Worm (Caenorhabditis elegans) whole organism, mixed stage, embryonic: ENCODE data around the gene such-1.

Experiments
- bed-3 ChIP-seq: fragments of 200-800 bp; sonication (Bioruptor generic); optimal IDR thresholded peaks from 3 replicates; lab custom pipeline; 2018; ENCODE audit warnings: mild to moderate bottlenecking, missing genetic modification characterization, moderate library complexity, missing compliant biosample characterization
- blmp-1 ChIP-seq: fragments of 150-350 bp; optimal IDR thresholded peaks from 2 replicates; lab custom pipeline; 2014; ENCODE audit warnings: missing biosample characterization, missing genetic modification characterization
- ceh-39 ChIP-seq: fragments of 150-350 bp; optimal IDR thresholded peaks from 2 replicates; lab custom pipeline; 2014; ENCODE audit warnings: missing biosample characterization, missing genetic modification characterization
- ceh-43 ChIP-seq: fragments of 200-800 bp; sonication (Bioruptor generic); optimal IDR thresholded peaks from 2 replicates; lab custom pipeline; 2018; ENCODE audit warnings: mild to moderate bottlenecking, missing genetic modification characterization, moderate library complexity, missing compliant biosample characterization
- ceh-83 ChIP-seq: fragments of 200-800 bp; sonication (Bioruptor generic); optimal IDR thresholded peaks from 2 replicates; lab custom pipeline; 2018; ENCODE audit warnings: mild to moderate bottlenecking, missing genetic modification characterization, missing compliant biosample characterization
- cnd-1 ChIP-seq: fragments of 200-800 bp; sonication (Bioruptor generic); optimal IDR thresholded peaks from 2 replicates; lab custom pipeline; 2018; ENCODE audit warnings: mild to moderate bottlenecking, missing genetic modification characterization, missing compliant biosample characterization
- drap-1 ChIP-seq: fragments of 200-800 bp; sonication (Bioruptor generic); optimal IDR thresholded peaks from 3 replicates; lab custom pipeline; 2018; ENCODE audit warnings: mild to moderate bottlenecking, missing genetic modification characterization, missing compliant biosample characterization
- elt-1 ChIP-seq: sonication (generic microtip); optimal IDR thresholded peaks from 2 replicates; lab custom pipeline; 2017; ENCODE audit warnings: missing genetic modification characterization, mild to moderate bottlenecking, missing compliant biosample characterization, antibody characterized with exemption, moderate library complexity, borderline replicate concordance; ENCODE audit not compliant: insufficient read depth
- flh-1 ChIP-seq: fragments of 200-800 bp; sonication (Bioruptor generic); optimal IDR thresholded peaks from 2 replicates; lab custom pipeline; 2018; ENCODE audit warnings: mild to moderate bottlenecking, missing genetic modification characterization, moderate library complexity, missing compliant biosample characterization
- ham-2 ChIP-seq: fragments of 200-800 bp; sonication (Bioruptor generic); optimal IDR thresholded peaks from 2 replicates; lab custom pipeline; 2018; ENCODE audit warnings: mild to moderate bottlenecking, missing genetic modification characterization, missing compliant biosample characterization
- hlh-1 ChIP-seq: fragments of 150-350 bp; optimal IDR thresholded peaks from 2 replicates; lab custom pipeline; 2014; ENCODE audit warnings: missing biosample characterization, missing genetic modification reagents, missing genetic modification characterization
- lin-13 ChIP-seq: fragments of 150-350 bp; optimal IDR thresholded peaks from 2 replicates; lab custom pipeline; 2014; ENCODE audit warnings: missing biosample characterization, missing genetic modification characterization
- lin-32 ChIP-seq: fragments of 200-800 bp; sonication (Bioruptor generic); optimal IDR thresholded peaks from 2 replicates; lab custom pipeline; 2018; ENCODE audit warnings: mild to moderate bottlenecking, missing genetic modification characterization, missing compliant biosample characterization
- lsy-2 ChIP-seq: fragments of 150-350 bp; optimal IDR thresholded peaks from 2 replicates; lab custom pipeline; 2014; ENCODE audit warnings: missing biosample characterization, missing genetic modification characterization
- mab-5 ChIP-seq: fragments of 150-350 bp; optimal IDR thresholded peaks from 2 replicates; lab custom pipeline; 2014; ENCODE audit warnings: missing biosample characterization, missing genetic modification characterization
- mep-1 ChIP-seq: fragments of 150-350 bp; optimal IDR thresholded peaks from 2 replicates; lab custom pipeline; 2017; ENCODE audit warnings: missing biosample characterization, missing genetic modification reagents, missing genetic modification characterization, inconsistent platforms
- mls-2 ChIP-seq: sonication (generic microtip); optimal IDR thresholded peaks from 2 replicates; lab custom pipeline; 2016; ENCODE audit warnings: mild to moderate bottlenecking, missing genetic modification characterization, moderate library complexity, missing compliant biosample characterization
- nhr-2 ChIP-seq: fragments of 150-350 bp; optimal IDR thresholded peaks from 2 replicates; lab custom pipeline; 2014; ENCODE audit warnings: missing biosample characterization, missing genetic modification characterization
- nhr-237 ChIP-seq: fragments of 150-350 bp; optimal IDR thresholded peaks from 2 replicates; lab custom pipeline; 2014; ENCODE audit warnings: missing biosample characterization, missing genetic modification characterization
- nhr-28 ChIP-seq: fragments of 150-350 bp; optimal IDR thresholded peaks from 2 replicates; lab custom pipeline; 2014; ENCODE audit warnings: missing biosample characterization, missing genetic modification characterization
- nhr-76 ChIP-seq: sonication (generic microtip); optimal IDR thresholded peaks from 2 replicates; lab custom pipeline; 2017; ENCODE audit warnings: missing biosample characterization, missing genetic modification characterization
- pha-4 ChIP-seq: fragments of 150-350 bp; optimal IDR thresholded peaks from 2 replicates; lab custom pipeline; 2018; ENCODE audit warnings: missing biosample characterization, missing genetic modification reagents, missing genetic modification characterization
- snpc-4 ChIP-seq: fragments of 150-350 bp; optimal IDR thresholded peaks from 2 replicates; lab custom pipeline; 2014; ENCODE audit warnings: missing biosample characterization, missing genetic modification characterization
- sptf-1 ChIP-seq: sonication (generic microtip); optimal IDR thresholded peaks from 2 replicates; lab custom pipeline; 2017; ENCODE audit warnings: mild to moderate bottlenecking, missing genetic modification characterization, moderate library complexity, missing compliant biosample characterization
- unc-120 ChIP-seq: sonication (generic microtip); optimal IDR thresholded peaks from 2 replicates; lab custom pipeline; 2017; ENCODE audit warnings: missing genetic modification characterization, missing compliant biosample characterization; ENCODE audit not compliant: poor library complexity, severe bottlenecking
- unc-39 ChIP-seq: fragments of 150-350 bp; optimal IDR thresholded peaks from 2 replicates; lab custom pipeline; 2014; ENCODE audit warnings: missing biosample characterization, missing genetic modification characterization
- unc-62 ChIP-seq: fragments of 150-350 bp; optimal IDR thresholded peaks from 2 replicates; lab custom pipeline; 2014; ENCODE audit warnings: missing biosample characterization, missing genetic modification reagents, missing genetic modification characterization
- ztf-11 ChIP-seq: fragments of 150-350 bp; optimal IDR thresholded peaks from 2 replicates; lab custom pipeline; 2014; ENCODE audit warnings: missing biosample characterization, missing genetic modification characterization

such-1 gene

ce11 chrIII:11526396-11526795 is 2.8 kb upstream of the such-1 start, which contains the start of gene xpb-1:
Gene xpb-1 (plus strand): TSS chrIII:11526657.
- TF ChIP-seq nhr-76 (tag; lab: Kevin White, UChicago), result no peak
- TF ChIP-seq cnd-1 (tag; lab: Kevin White, UChicago), result no peak
- no peak for TF ChIP-seq unc-120
- TF ChIP-seq nhr-237 (tag; lab: Kevin White, UChicago), result no peak
- no peak for TF ChIP-seq flh-1 (GFP tag; lab: Kevin White, UChicago)
- no peak for TF ChIP-seq drap-1 (GFP tag; lab: Kevin White, UChicago)

ce11 chrIII:11524073-11524472 is 514 bp upstream of the such-1 start:
- TF ChIP-seq unc-39 (no peak), ceh-43 (GFP tag; lab: Kevin White, UChicago) (no peak), ham-2 (GFP tag; lab: Kevin White, UChicago) (no peak)

ce11 chrIII:11510826-11511225 is 12.7 kb downstream of the such-1 start:
- TF ChIP-seq nhr-28, result no peak
- no peak for TF ChIP-seq bed-3 (GFP tag; lab: Kevin White, UChicago)
- no peak for TF ChIP-seq ceh-43 (GFP tag; lab: Kevin White, UChicago)
- no peak for TF ChIP-seq mep-1 (tag; lab: Kevin White, UChicago)
- no peak for TF ChIP-seq unc-120
- no peak for TF ChIP-seq lin-13 (tag; lab: Kevin White, UChicago)
- TF ChIP-seq ham-2 (GFP tag; lab: Kevin White, UChicago), result no peak
- no peak for TF ChIP-seq lsy-2 (tag; lab: Kevin White, UChicago)
- no peak for TF ChIP-seq drap-1 (GFP tag; lab: Kevin White, UChicago)
- TF ChIP-seq ceh-39 (tag; lab: Kevin White, UChicago), result no peak
- no peak for TF ChIP-seq lin-32 (GFP tag; lab: Kevin White, UChicago)
- TF ChIP-seq flh-1 (GFP tag; lab: Kevin White, UChicago), result no peak
- no peak for TF ChIP-seq mls-2 (tag; lab: Kevin White, UChicago)
- no peak for TF ChIP-seq ztf-11 (tag; lab: Kevin White, UChicago)
- TF ChIP-seq pha-4 (tag; lab: Kevin White, UChicago), result no peak
- TF ChIP-seq mab-5 (tag; lab: Kevin White, UChicago), result no peak
- no peak for TF ChIP-seq ceh-83
- TF ChIP-seq sptf-1 (tag; lab: Kevin White, UChicago), result no peak
- TF ChIP-seq unc-62, result no peak

- TF ChIP-seq lin-32 (GFP tag; lab: Kevin White, UChicago) (no peak), unc-120 (no peak), hlh-1 (tag; lab: Kevin White, UChicago) (no peak), ztf-11 (tag; lab: Kevin White, UChicago) (no peak), nhr-237 (tag; lab: Kevin White, UChicago) (no peak), mls-2 (tag; lab: Kevin White, UChicago) (no peak), elt-1 (no peak), mep-1 (tag; lab: Kevin White, UChicago) (no peak), ceh-39 (tag; lab: Kevin White, UChicago) (no peak), lin-13 (tag; lab: Kevin White, UChicago) (no peak)
- TF ChIP-seq, all 35 proteins: peak for 0
These were observed 13.4 kb downstream of the such-1 start for ce11 chrIII:11510120-11510519.

- TF ChIP-seq unc-120 (no peak), ztf-11 (tag; lab: Kevin White, UChicago) (no peak), cnd-1 (tag; lab: Kevin White, UChicago) (no peak), ceh-39 (tag; lab: Kevin White, UChicago) (no peak), unc-39 (no peak), nhr-2 (tag; lab: Kevin White, UChicago) (no peak)
These were observed 14.7 kb downstream of the such-1 start, which contains the start of gene Y66D12A.19 for ce11 chrIII:11508816-11509215. Gene Y66D12A.19 (plus strand): TSS chrIII:11509081.

ce11 chrIII:11505621-11506020 is 17.9 kb downstream of the such-1 start:
- no peak for TF ChIP-seq blmp-1 (tag; lab: Kevin White, UChicago)
- TF ChIP-seq unc-39, result no peak
- no peak for TF ChIP-seq snpc-4
- TF ChIP-seq bed-3 (GFP tag; lab: Kevin White, UChicago), result no peak
- no peak for TF ChIP-seq hlh-1 (tag; lab: Kevin White, UChicago)
- no peak for TF ChIP-seq mep-1 (tag; lab: Kevin White, UChicago)
- TF ChIP-seq ceh-83, result no peak
- no peak for TF ChIP-seq drap-1 (GFP tag; lab: Kevin White, UChicago)
- no peak for TF ChIP-seq lin-32 (GFP tag; lab: Kevin White, UChicago)
